Fruit fly (Drosophila melanogaster): ENCODE data around the gene ORMDL.

dm6 chr3L:21640815-21641214 is 5.7 kb downstream of the ORMDL start, which contains the start of gene Atox1:
- TF ChIP-seq Myc (optimal IDR thresholded peaks at IDR 0.05) (no peak), psq (optimal IDR thresholded peaks at IDR 0.05) (no peak), h (optimal IDR thresholded peaks at IDR 0.05) (no peak), Sin3A (optimal IDR thresholded peaks at IDR 0.05) (no peak), insv (optimal IDR thresholded peaks at IDR 0.05) (no peak)
